Worm (Caenorhabditis elegans): Measurements from ENCODE around the gene aat-8.

ce11 chrIV:3843019-3843527, 21.8 kb downstream of the aat-8 start:
- TF ChIP-seq fos-1 (tag; optimal IDR thresholded peaks at IDR 0.05) (no peak), nhr-6 (tag; optimal IDR thresholded peaks at IDR 0.05) (no peak), ama-1 (optimal IDR thresholded peaks at IDR 0.05) (no peak), ztf-11 (tag; optimal IDR thresholded peaks at IDR 0.05) (no peak), alr-1 (tag; optimal IDR thresholded peaks at IDR 0.05) (no peak), nhr-237 (tag; optimal IDR thresholded peaks at IDR 0.05) (no peak), nhr-25 (tag; optimal IDR thresholded peaks at IDR 0.05) (no peak), sma-9 (GFP tag; optimal IDR thresholded peaks at IDR 0.05) (no peak), sma-9 (tag; optimal IDR thresholded peaks at IDR 0.05) (no peak), snpc-4 (tag; optimal IDR thresholded peaks at IDR 0.05) (no peak), dmd-4 (tag; optimal IDR thresholded peaks at IDR 0.05) (no peak), ceh-82 (tag; optimal IDR thresholded peaks at IDR 0.05) (no peak), ztf-4 (tag; optimal IDR thresholded peaks at IDR 0.05) (no peak), Y55F3AM.14 (GFP tag; optimal IDR thresholded peaks at IDR 0.05) (no peak)
